Worm (Caenorhabditis elegans): ENCODE data around the gene flh-3.

DNA sequence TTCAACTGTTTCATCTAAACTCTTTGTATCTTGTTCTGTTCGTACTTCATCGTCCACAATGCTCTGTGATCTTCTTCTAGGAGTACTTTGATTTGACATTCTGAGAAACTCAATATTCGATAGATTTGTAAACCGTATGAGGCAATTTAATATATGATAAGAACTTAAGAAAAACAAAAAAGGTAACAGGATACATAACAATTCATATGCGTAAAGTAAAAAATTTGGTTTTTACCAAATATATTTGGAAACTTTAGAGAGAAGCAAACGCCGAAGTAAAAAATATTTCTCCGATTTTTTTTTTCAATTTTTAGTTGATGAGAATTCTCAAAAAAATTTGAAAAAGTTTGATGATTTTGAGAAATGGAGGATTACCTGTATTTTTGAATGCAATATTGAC lies 3.4 kb upstream of the flh-3 start, which contains the start of gene Y11D7A.19:
- TF ChIP-seq ama-1 (optimal IDR thresholded peaks at IDR 0.05) (no peak), F13H6.1 (tag; optimal IDR thresholded peaks at IDR 0.05) (no peak), pqm-1 (tag; optimal IDR thresholded peaks at IDR 0.05) (no peak), ceh-24 (tag; optimal IDR thresholded peaks at IDR 0.05) (no peak), fkh-10 (GFP tag; optimal IDR thresholded peaks at IDR 0.05) (no peak), pha-4 (tag; optimal IDR thresholded peaks at IDR 0.05) (no peak), nhr-11 (tag; optimal IDR thresholded peaks at IDR 0.05) (no peak), eyg-1 (tag; optimal IDR thresholded peaks at IDR 0.05) (no peak), ztf-16 (tag; optimal IDR thresholded peaks at IDR 0.05) (no peak), unc-55 (GFP tag; optimal IDR thresholded peaks at IDR 0.05) (no peak), rnt-1 (tag; optimal IDR thresholded peaks at IDR 0.05) (no peak), hlh-30 (tag; optimal IDR thresholded peaks at IDR 0.05; ENCODE audit: insufficient read depth) (no peak), ttx-3 (tag; optimal IDR thresholded peaks at IDR 0.05) (no peak), unc-86 (tag; optimal IDR thresholded peaks at IDR 0.05) (no peak)

Measured in whole organism, late embryonic.